Fruit fly (Drosophila melanogaster): ENCODE results near the gene mud.

The mud gene

dm6 chrX:14201178-14201577 is 46.4 kb upstream of the mud start, which contains the start of gene Prp16:
Gene Prp16 (plus strand): TSS chrX:14201362.
- TF ChIP-seq CG15514 (GFP tag; optimal IDR thresholded peaks at IDR 0.05) (peak; percentile 38), nmo (GFP tag; optimal IDR thresholded peaks at IDR 0.05) (no peak), pzg (GFP tag; optimal IDR thresholded peaks at IDR 0.05) (peak; percentile 34), BEAF-32 (GFP tag; optimal IDR thresholded peaks at IDR 0.05) (peak; percentile 13), sens (GFP tag) (peak; percentile 23), CG6854 (GFP tag; optimal IDR thresholded peaks at IDR 0.05) (no peak), CG9876 (GFP tag; optimal IDR thresholded peaks at IDR 0.05) (no peak), vvl (GFP tag; IDR thresholded peaks at IDR 0.05) (peak; percentile 27), MBD-R2 (GFP tag; IDR thresholded peaks at IDR 0.05) (peak; percentile 85), CG11247 (GFP tag; IDR thresholded peaks at IDR 0.05) (no peak), Myb (GFP tag; optimal IDR thresholded peaks at IDR 0.05) (peak; percentile 51), trem (tag; optimal IDR thresholded peaks at IDR 0.05) (peak; percentile 68), CG3847 (GFP tag; IDR thresholded peaks at IDR 0.05) (peak; percentile 37), MESR4 (GFP tag; optimal IDR thresholded peaks at IDR 0.05) (peak; percentile 39), row (GFP tag; IDR thresholded peaks at IDR 0.05) (peak; percentile 18; the same call in 2 of the 3 replicates), CG13287 (GFP tag; IDR thresholded peaks at IDR 0.05; ENCODE audit: partially characterized antibody) (no peak), crp (GFP tag; optimal IDR thresholded peaks at IDR 0.05) (peak; percentile 15 to 84), Sry-β (GFP tag; optimal IDR thresholded peaks at IDR 0.05) (peak; percentile 15)

- TF ChIP-seq Xrp1 (GFP tag; IDR thresholded peaks at IDR 0.05) (peak; percentile 83), CG4424 (GFP tag; optimal IDR thresholded peaks at IDR 0.05) (peak; percentile 59), CG13775 (GFP tag; optimal IDR thresholded peaks at IDR 0.05) (no peak), z (GFP tag; IDR thresholded peaks at IDR 0.05) (no peak), CG31441 (GFP tag; IDR thresholded peaks at IDR 0.05) (peak; percentile 76), fd3F (GFP tag; optimal IDR thresholded peaks at IDR 0.05) (no peak), ken (GFP tag; IDR thresholded peaks at IDR 0.05) (no peak; the same call in 2 of the 3 replicates), Doc2 (GFP tag; IDR thresholded peaks at IDR 0.05) (no peak), CG7357 (GFP tag; IDR thresholded peaks at IDR 0.05) (no peak), CG31224 (GFP tag; IDR thresholded peaks at IDR 0.05) (no peak), CG18619 (GFP tag; optimal IDR thresholded peaks at IDR 0.05) (peak; percentile 40), slou (GFP tag; optimal IDR thresholded peaks at IDR 0.05) (no peak), CG15514 (GFP tag; optimal IDR thresholded peaks at IDR 0.05) (peak; percentile 27), Stat92E (GFP tag; optimal IDR thresholded peaks at IDR 0.05) (no peak), CG11456 (GFP tag; IDR thresholded peaks at IDR 0.05) (no peak), CG8944 (GFP tag; optimal IDR thresholded peaks at IDR 0.05) (no peak), Dfd (GFP tag; optimal IDR thresholded peaks at IDR 0.05) (no peak), CG8281 (tag; optimal IDR thresholded peaks at IDR 0.05) (peak; percentile 45), CG12769 (tag; optimal IDR thresholded peaks at IDR 0.05) (peak; percentile 0), CG10274 (GFP tag; optimal IDR thresholded peaks at IDR 0.05) (no peak), nerfin-1 (tag; optimal IDR thresholded peaks at IDR 0.05) (peak; percentile 63), CG3847 (GFP tag; IDR thresholded peaks at IDR 0.05) (no peak), ab (GFP tag; optimal IDR thresholded peaks at IDR 0.05) (no peak), H2.0 (GFP tag; IDR thresholded peaks at IDR 0.05) (peak; percentile 47), twi (tag; optimal IDR thresholded peaks at IDR 0.05) (no peak), unc-4 (GFP tag; IDR thresholded peaks at IDR 0.05; ENCODE audit: partially characterized antibody) (no peak), Blimp-1 (GFP tag; optimal IDR thresholded peaks at IDR 0.05) (peak; percentile 77), CG32767 (GFP tag; IDR thresholded peaks at IDR 0.05) (peak; percentile 61; the same call in 1 of the 2 replicates), Atf-2 (GFP tag; optimal IDR thresholded peaks at IDR 0.05) (peak; percentile 22), Lhr (GFP tag; optimal IDR thresholded peaks at IDR 0.05) (no peak), CG15073 (GFP tag; optimal IDR thresholded peaks at IDR 0.05) (no peak), HmgD (GFP tag; optimal IDR thresholded peaks at IDR 0.05) (no peak)
Measured at dm6 chrX:14208426-14209208, 38.9 kb upstream of the mud start.

Measured in whole organism, embryonic.